Fruit fly (Drosophila melanogaster): ENCODE measurements around the gene CG4408.

- no peak for TF ChIP-seq Sin3A (optimal IDR thresholded peaks at IDR 0.05)
- no peak for TF ChIP-seq insv (optimal IDR thresholded peaks at IDR 0.05)
- no peak for TF ChIP-seq ttk (optimal IDR thresholded peaks at IDR 0.05)
These were observed 25.1 kb downstream of the CG4408 start for dm6 chr3R:23338290-23338689.
